Worm (Caenorhabditis elegans) whole organism, L4/young adult: Measurements from ENCODE around the gene Y102A11A.1.

Experiments used
- W03F9.2 ChIP-seq: fragments of 150-350 bp; optimal IDR thresholded peaks from 2 replicates; lab custom pipeline; 2014; ENCODE audit warnings: missing biosample characterization, missing genetic modification characterization
- dao-5 ChIP-seq: sonication (generic microtip); optimal IDR thresholded peaks from 2 replicates; lab custom pipeline; 2016; ENCODE audit warnings: missing genotype, missing genetic modification characterization, moderate library complexity, missing compliant biosample characterization
- him-1 ChIP-seq: sonication (generic microtip); optimal IDR thresholded peaks from 2 replicates; lab custom pipeline; 2016; ENCODE audit warnings: missing genotype, missing genetic modification reagents, missing genetic modification characterization, missing compliant biosample characterization

DNA sequence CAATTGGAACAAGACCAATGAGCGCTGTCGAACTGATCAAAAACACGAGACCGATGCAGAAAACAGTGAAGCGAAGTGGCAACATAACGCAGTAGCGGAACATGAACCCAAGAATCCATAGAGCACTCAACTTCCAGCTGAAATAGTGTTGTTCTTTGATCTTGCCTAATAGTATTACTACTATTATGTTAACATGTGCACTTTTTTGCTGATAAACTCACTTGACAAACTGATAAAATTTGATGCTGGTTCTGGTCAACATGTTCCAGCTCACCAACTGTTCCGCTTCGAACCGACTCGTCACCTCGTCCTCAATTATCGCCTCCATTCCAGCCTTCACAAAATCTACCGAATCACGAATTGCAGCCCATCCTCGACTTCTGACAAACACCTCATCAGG is 16.7 kb downstream of the Y102A11A.1 start:
- TF ChIP-seq W03F9.2 (tag; lab: Kevin White, UChicago) (no peak), him-1 (tag; lab: Kevin White, UChicago) (no peak), dao-5 (tag; lab: Kevin White, UChicago) (no peak)
